Fruit fly (Drosophila melanogaster): ENCODE results near the gene CG31220.

DNA sequence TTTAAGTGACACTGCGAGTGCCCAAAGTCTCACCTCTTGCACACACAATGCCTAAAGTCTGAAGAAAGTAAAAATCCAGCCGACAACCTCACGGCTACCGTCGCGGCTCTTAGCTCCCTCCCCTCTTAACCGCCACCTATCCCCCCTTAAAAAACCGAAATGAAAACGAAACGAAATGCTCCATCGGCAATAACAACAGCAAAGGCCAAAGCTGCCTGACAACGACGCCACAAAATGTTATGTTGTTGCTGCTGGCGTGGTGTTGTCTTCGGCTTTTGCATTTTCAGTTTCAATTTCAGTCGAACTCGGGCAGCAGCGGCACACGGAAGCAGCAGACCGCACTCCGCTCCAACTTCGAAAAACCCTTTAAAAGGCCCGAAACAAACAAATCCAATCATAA is 16.4 kb downstream of the CG31220 start, which contains the start of gene CG7432:
- TF ChIP-seq h (optimal IDR thresholded peaks at IDR 0.05) (no peak), psq (optimal IDR thresholded peaks at IDR 0.05) (no peak), Myc (optimal IDR thresholded peaks at IDR 0.05) (no peak), ttk (optimal IDR thresholded peaks at IDR 0.05) (no peak)
